Fruit fly (Drosophila melanogaster) whole organism, embryonic: ENCODE measurements around the gene Dpm1.

ENCODE experiments used
- Bgb ChIP-seq: fragments of 200-800 bp; sonication (Bioruptor generic); IDR thresholded peaks from 2 replicates; pipeline ENCODE4 v1.3.6; 2022; ENCODE audit warnings: missing biosample characterization, missing genetic modification characterization; ENCODE audit not compliant: partially characterized antibody
- C15 ChIP-seq: fragments of 200-800 bp; sonication (Bioruptor generic); IDR thresholded peaks from 3 replicates; pipeline ENCODE4 v1.3.6; 2022; ENCODE audit warnings: missing biosample characterization, missing genetic modification characterization
- CG11398 ChIP-seq: fragments of 200-800 bp; sonication (Bioruptor generic); optimal IDR thresholded peaks from 2 replicates; lab custom pipeline; 2016; ENCODE audit warnings: missing biosample characterization, missing genetic modification characterization
- CG14667 ChIP-seq: fragments of 200-800 bp; sonication (Bioruptor generic); IDR thresholded peaks from 2 replicates; pipeline ENCODE4 v1.3.6; 2022; ENCODE audit warnings: missing biosample characterization, missing genetic modification characterization
- CG15269 ChIP-seq: fragments of 200-800 bp; sonication (Bioruptor generic); optimal IDR thresholded peaks from 2 replicates; lab custom pipeline; 2018; ENCODE audit warnings: missing biosample characterization, mild to moderate bottlenecking, missing genetic modification characterization, moderate library complexity
- CG15514 ChIP-seq: fragments of 200-800 bp; sonication (Bioruptor generic); optimal IDR thresholded peaks from 3 replicates; lab custom pipeline; 2017; ENCODE audit warnings: missing biosample characterization, missing genetic modification characterization, mild to moderate bottlenecking, moderate library complexity, missing genetic modification reagents
- CG1647 ChIP-seq: fragments of 200-800 bp; sonication (Bioruptor generic); optimal IDR thresholded peaks from 3 replicates; lab custom pipeline; 2016; ENCODE audit warnings: missing biosample characterization, missing genetic modification characterization
- CG1832 ChIP-seq: fragments of 200-800 bp; sonication (Bioruptor generic); optimal IDR thresholded peaks from 2 replicates; lab custom pipeline; 2017; ENCODE audit warnings: missing biosample characterization, mild to moderate bottlenecking, missing genetic modification characterization, inconsistent platforms
- CG18476 ChIP-seq: fragments of 200-800 bp; sonication (Bioruptor generic); optimal IDR thresholded peaks from 2 replicates; lab custom pipeline; 2016; ENCODE audit warnings: missing biosample characterization, mild to moderate bottlenecking, missing genetic modification characterization
- CG18619 ChIP-seq: fragments of 200-800 bp; sonication (Bioruptor generic); optimal IDR thresholded peaks from 3 replicates; lab custom pipeline; 2017; ENCODE audit warnings: missing biosample characterization, mild to moderate bottlenecking, missing genetic modification characterization
- CG2199 ChIP-seq: fragments of 200-800 bp; sonication (Bioruptor generic); IDR thresholded peaks from 3 replicates; pipeline ENCODE4 v1.3.6; 2022; ENCODE audit warnings: missing biosample characterization, missing genetic modification characterization
- CG4617 ChIP-seq: fragments of 200-800 bp; sonication (Bioruptor generic); optimal IDR thresholded peaks from 3 replicates; lab custom pipeline; 2016; ENCODE audit warnings: missing biosample characterization, missing genetic modification characterization, borderline replicate concordance
- CG5180 ChIP-seq: fragments of 200-800 bp; sonication (Bioruptor generic); optimal IDR thresholded peaks from 3 replicates; lab custom pipeline; 2017; ENCODE audit warnings: missing biosample characterization, missing genetic modification characterization, mild to moderate bottlenecking, moderate library complexity, missing genetic modification reagents
- CG5245 ChIP-seq: fragments of 200-800 bp; sonication (Bioruptor generic); optimal IDR thresholded peaks from 3 replicates; lab custom pipeline; 2016; ENCODE audit warnings: missing biosample characterization, missing genetic modification characterization
- CG7271 ChIP-seq: fragments of 200-800 bp; sonication (Bioruptor generic); optimal IDR thresholded peaks from 2 replicates; lab custom pipeline; 2018; ENCODE audit warnings: missing biosample characterization, mild to moderate bottlenecking, missing genetic modification characterization, moderate library complexity
- CG8290 ChIP-seq, 3 experiments: fragments of 200-800 bp; sonication (Bioruptor generic); optimal IDR thresholded peaks; 2 replicates each; lab custom pipeline; 2016 to 2019; ENCODE audit warnings: missing biosample characterization in 3 of 3, missing genetic modification characterization in 3 of 3, mild to moderate bottlenecking in 2 of 3, moderate library complexity in 1 of 3
- CG8924 ChIP-seq: fragments of 200-800 bp; optimal IDR thresholded peaks from 3 replicates; lab custom pipeline; 2019; ENCODE audit warnings: missing biosample characterization, mild to moderate bottlenecking, missing genetic modification characterization, moderate library complexity
- CG9609 ChIP-seq: fragments of 200-800 bp; sonication (Bioruptor generic); optimal IDR thresholded peaks from 3 replicates; lab custom pipeline; 2016; ENCODE audit warnings: missing biosample characterization, missing genetic modification characterization
- D ChIP-seq, 2 experiments: fragments of 200-800 bp in 1 of 2; fragments of >200 bp in 1 of 2; sonication (Bioruptor generic) in 1 of 2; optimal IDR thresholded peaks; 2 replicates in 1 of 2; 3 replicates in 1 of 2; lab custom pipeline; 2017; ENCODE audit warnings: mild to moderate bottlenecking in 1 of 2, missing biosample characterization in 1 of 2, missing genetic modification characterization in 1 of 2, missing genetic modification reagents in 1 of 2
- Dbx ChIP-seq: fragments of 200-800 bp; sonication (Bioruptor generic); IDR thresholded peaks from 3 replicates; pipeline ENCODE4 v1.3.6; 2022; ENCODE audit warnings: missing biosample characterization, missing genetic modification characterization
- Deaf1 ChIP-seq: fragments of 200-800 bp; optimal IDR thresholded peaks from 3 replicates; lab custom pipeline; 2019; ENCODE audit warnings: missing biosample characterization, mild to moderate bottlenecking, missing genetic modification characterization, moderate library complexity
- Dip2 ChIP-seq: fragments of 200-800 bp; sonication (Bioruptor generic); IDR thresholded peaks from 2 replicates; pipeline ENCODE4 v1.3.6; 2022; ENCODE audit warnings: missing biosample characterization, missing genetic modification characterization
- Doc3 ChIP-seq: fragments of 200-800 bp; sonication (Bioruptor generic); IDR thresholded peaks from 3 replicates; pipeline ENCODE4 v1.3.6; 2022; ENCODE audit warnings: missing biosample characterization, missing genetic modification characterization; ENCODE audit not compliant: partially characterized antibody
- E2f2 ChIP-seq: fragments of 200-800 bp; sonication (Bioruptor generic); IDR thresholded peaks from 2 replicates; pipeline ENCODE4 v1.3.6; 2022; ENCODE audit warnings: missing biosample characterization, missing genetic modification characterization
- Hey ChIP-seq: fragments of 200-800 bp; sonication (Bioruptor generic); optimal IDR thresholded peaks from 3 replicates; lab custom pipeline; 2018; ENCODE audit warnings: missing biosample characterization, mild to moderate bottlenecking, missing genetic modification characterization
- Lhr ChIP-seq: fragments of 200-800 bp; sonication (Bioruptor generic); optimal IDR thresholded peaks from 3 replicates; lab custom pipeline; 2017; ENCODE audit warnings: mild to moderate bottlenecking, missing biosample characterization, missing genetic modification reagents, missing genetic modification characterization
- Lpt ChIP-seq: fragments of >200 bp; optimal IDR thresholded peaks from 2 replicates; lab custom pipeline; 2018; ENCODE audit warnings: missing biosample characterization, missing genetic modification characterization
- MBD-R2 ChIP-seq: fragments of 200-800 bp; sonication (Bioruptor generic); IDR thresholded peaks from 2 replicates; pipeline ENCODE4 v1.3.6; 2022; ENCODE audit warnings: missing biosample characterization, missing genetic modification characterization
- NK7.1 ChIP-seq: fragments of 200-800 bp; sonication (Bioruptor generic); optimal IDR thresholded peaks from 3 replicates; lab custom pipeline; 2016; ENCODE audit warnings: missing biosample characterization, missing genetic modification characterization
- Sox100B ChIP-seq: fragments of 200-800 bp; sonication (Bioruptor generic); optimal IDR thresholded peaks from 3 replicates; lab custom pipeline; 2018; ENCODE audit warnings: missing biosample characterization, mild to moderate bottlenecking, missing genetic modification characterization
- Spps ChIP-seq: fragments of 200-800 bp; sonication (Bioruptor generic); optimal IDR thresholded peaks from 2 replicates; lab custom pipeline; 2018; ENCODE audit warnings: missing biosample characterization, mild to moderate bottlenecking, missing genetic modification characterization
- Usf ChIP-seq: fragments of 200-800 bp; sonication (Bioruptor generic); optimal IDR thresholded peaks from 2 replicates; lab custom pipeline; 2017; ENCODE audit warnings: missing genotype, missing biosample characterization, missing genetic modification characterization
- ac ChIP-seq: fragments of 200-800 bp; sonication (Bioruptor generic); optimal IDR thresholded peaks from 3 replicates; lab custom pipeline; 2017; ENCODE audit warnings: missing biosample characterization, mild to moderate bottlenecking, missing genetic modification characterization
- cg ChIP-seq: fragments of 200-800 bp; sonication (Bioruptor generic); optimal IDR thresholded peaks from 3 replicates; lab custom pipeline; 2019; ENCODE audit warnings: missing biosample characterization, mild to moderate bottlenecking, missing genetic modification characterization, moderate library complexity
- chn ChIP-seq: fragments of 200-800 bp; sonication (Bioruptor generic); optimal IDR thresholded peaks from 2 replicates; lab custom pipeline; 2016; ENCODE audit warnings: missing biosample characterization, missing genetic modification characterization
- dimm ChIP-seq: fragments of 200-800 bp; sonication (Bioruptor generic); IDR thresholded peaks from 2 replicates; pipeline ENCODE4 v1.3.6; 2022; ENCODE audit warnings: missing biosample characterization, missing genetic modification characterization
- dmrt11E ChIP-seq: fragments of 200-800 bp; sonication (Bioruptor generic); optimal IDR thresholded peaks from 3 replicates; lab custom pipeline; 2018; ENCODE audit warnings: missing biosample characterization, mild to moderate bottlenecking, missing genetic modification characterization, moderate library complexity
- gcm2 ChIP-seq: fragments of 200-800 bp; sonication (Bioruptor generic); optimal IDR thresholded peaks from 2 replicates; lab custom pipeline; 2016; ENCODE audit warnings: missing biosample characterization, missing genetic modification characterization
- inv ChIP-seq: fragments of 200-800 bp; sonication (Bioruptor generic); IDR thresholded peaks from 2 replicates; pipeline ENCODE4 v1.3.6; 2022; ENCODE audit warnings: missing biosample characterization, missing genetic modification characterization; ENCODE audit not compliant: partially characterized antibody
- jumu ChIP-seq: fragments of 200-800 bp; sonication (Bioruptor generic); optimal IDR thresholded peaks from 3 replicates; lab custom pipeline; 2016; ENCODE audit warnings: missing biosample characterization, missing genetic modification characterization
- klu ChIP-seq: fragments of 200-800 bp; sonication (Bioruptor generic); IDR thresholded peaks from 2 replicates; pipeline ENCODE4 v1.3.6; 2022; ENCODE audit warnings: missing biosample characterization, missing genetic modification characterization
- run ChIP-seq: fragments of 200-800 bp; sonication (Bioruptor generic); optimal IDR thresholded peaks from 3 replicates; lab custom pipeline; 2018; ENCODE audit warnings: missing biosample characterization, mild to moderate bottlenecking, missing genetic modification characterization
- sc ChIP-seq, 3 experiments: fragments of >200 bp in 2 of 3; fragments of 200-800 bp in 1 of 3; sonication (Bioruptor generic) in 1 of 3; optimal IDR thresholded peaks; 2 replicates in 2 of 3; 3 replicates in 1 of 3; lab custom pipeline; 2017; ENCODE audit warnings: mild to moderate bottlenecking in 1 of 3, missing biosample characterization in 1 of 3, missing genetic modification characterization in 1 of 3, missing genetic modification reagents in 1 of 3
- sisA ChIP-seq: fragments of 200-800 bp; sonication (Bioruptor generic); IDR thresholded peaks from 2 replicates; pipeline ENCODE4 v1.3.6; 2022; ENCODE audit warnings: missing biosample characterization, missing genetic modification characterization
- stwl ChIP-seq: fragments of 200-800 bp; sonication (Bioruptor generic); optimal IDR thresholded peaks from 3 replicates; lab custom pipeline; 2018; ENCODE audit warnings: missing biosample characterization, mild to moderate bottlenecking, missing genetic modification characterization, moderate library complexity
- tin ChIP-seq: fragments of 200-800 bp; sonication (Bioruptor generic); optimal IDR thresholded peaks from 3 replicates; lab custom pipeline; 2016; ENCODE audit warnings: missing biosample characterization, missing genetic modification characterization
- usp ChIP-seq: fragments of >200 bp; optimal IDR thresholded peaks from 2 replicates; lab custom pipeline; 2017; ENCODE audit warnings: missing biosample characterization, missing genetic modification characterization

Gene Dpm1

DNA sequence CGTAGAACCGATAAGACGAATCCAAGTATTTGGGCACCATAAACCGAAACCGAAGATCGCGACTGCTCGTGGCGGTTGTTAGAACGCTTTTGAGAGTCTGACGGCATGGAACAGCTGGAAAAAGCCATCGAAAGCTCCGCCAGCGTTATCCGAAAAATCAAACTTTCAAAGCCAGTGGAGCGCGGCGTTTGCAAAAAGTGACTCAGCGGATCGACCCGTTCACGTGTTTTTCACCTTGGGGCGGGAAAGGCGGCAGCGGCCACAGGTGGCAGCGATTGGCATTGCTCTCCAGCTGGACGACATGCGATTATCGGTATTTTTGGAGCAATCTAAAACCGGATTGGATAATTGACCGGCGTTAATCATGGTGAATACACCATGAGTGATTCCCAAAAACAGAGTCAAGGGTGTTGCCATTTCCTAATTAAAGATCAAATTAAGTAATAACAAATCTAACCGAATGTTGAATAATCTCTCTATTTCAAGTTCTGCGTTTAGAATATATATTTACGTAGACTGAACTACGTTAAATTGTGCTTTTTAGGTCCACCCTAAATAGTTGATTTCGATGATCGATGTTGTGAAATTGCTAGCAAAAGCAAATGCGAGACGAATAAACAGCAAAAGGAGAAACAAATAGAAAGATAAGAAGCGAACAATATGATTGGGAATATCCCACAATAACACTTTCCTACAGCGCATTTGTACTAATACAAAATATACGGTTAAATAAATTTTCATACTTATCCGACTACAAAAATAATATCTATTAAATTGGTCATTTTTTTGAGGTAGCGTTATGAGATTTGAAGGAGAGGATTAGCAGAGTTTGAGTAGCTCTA is 20.9 kb upstream of the Dpm1 start, which contains the start of gene CG10337 (continued):
- TF ChIP-seq Spps (tag; lab: Kevin White, UChicago) (no peak), sisA (GFP tag; lab: Robert Waterston, UW) (no peak), CG11398 (GFP tag; lab: Kevin White, UChicago) (peak; percentile 31), CG5180 (GFP tag; lab: Kevin White, UChicago) (peak; percentile 37), run (tag; lab: Kevin White, UChicago) (no peak), CG18476 (no peak), Hey (tag; lab: Kevin White, UChicago) (no peak), Lhr (no peak), MBD-R2 (peak; percentile 59; the same call in 1 of the 2 replicates), Dbx (GFP tag; lab: Robert Waterston, UW) (peak; percentile 51; the same call in 1 of the 3 replicates), klu (GFP tag; lab: Robert Waterston, UW) (no peak), CG8290 (GFP tag; optimal IDR thresholded peaks at IDR 0.05; lab: Kevin White, UChicago) (no peak), CG8290 (tag; optimal IDR thresholded peaks at IDR 0.05; lab: Kevin White, UChicago) (peak in 1 of 2 experiments; percentile 77), Lpt (no peak), CG9609 (GFP tag; lab: Kevin White, UChicago) (no peak), NK7.1 (GFP tag; lab: Kevin White, UChicago) (no peak), CG15514 (GFP tag; lab: Kevin White, UChicago) (peak; percentile 53), inv (no peak), CG2199 (GFP tag; lab: Robert Waterston, UW) (peak; percentile 64; the same call in 1 of the 3 replicates), sc (optimal IDR thresholded peaks at IDR 0.05; lab: Kevin White, UChicago) (no peak), sc (GFP tag; optimal IDR thresholded peaks at IDR 0.05; lab: Kevin White, UChicago) (no peak), CG8924 (peak; percentile 58), CG18619 (GFP tag; lab: Kevin White, UChicago) (peak; percentile 37), stwl (tag; lab: Kevin White, UChicago) (no peak), jumu (GFP tag; lab: Kevin White, UChicago) (no peak), chn (GFP tag; lab: Kevin White, UChicago) (no peak), Deaf1 (tag; lab: Kevin White, UChicago) (peak; percentile 68), ac (GFP tag; lab: Kevin White, UChicago) (no peak), E2f2 (peak; percentile 30; the same call in 1 of the 2 replicates), Doc3 (no peak), cg (GFP tag; lab: Kevin White, UChicago) (no peak), gcm2 (GFP tag; lab: Kevin White, UChicago) (peak; percentile 0), tin (GFP tag; lab: Kevin White, UChicago) (no peak), Dip2 (GFP tag; lab: Robert Waterston, UW) (no peak), CG14667 (peak; percentile 34; the same call in 1 of the 2 replicates), CG15269 (tag; lab: Kevin White, UChicago) (peak; percentile 62), C15 (no peak), dimm (GFP tag; lab: Robert Waterston, UW) (no peak), CG7271 (tag; lab: Kevin White, UChicago) (no peak), CG5245 (GFP tag; lab: Kevin White, UChicago) (no peak), Usf (GFP tag; lab: Kevin White, UChicago) (no peak), Bgb (GFP tag; lab: Robert Waterston, UW) (no peak), Sox100B (GFP tag; lab: Kevin White, UChicago) (peak; percentile 54), D (optimal IDR thresholded peaks at IDR 0.05; lab: Kevin White, UChicago) (no peak), D (GFP tag; optimal IDR thresholded peaks at IDR 0.05; lab: Kevin White, UChicago) (peak; percentile 53), CG1647 (peak; percentile 22), usp (GFP tag; lab: Kevin White, UChicago) (no peak), CG4617 (GFP tag; lab: Kevin White, UChicago) (peak; percentile 35), dmrt11E (tag; lab: Kevin White, UChicago) (no peak), CG1832 (GFP tag; lab: Kevin White, UChicago) (no peak)
